Fruit fly (Drosophila melanogaster) whole organism, adult: ENCODE measurements around the gene PIG-T.
A peak's percentile ranks its signal among the peaks of the same experiment; 100 is the strongest.

Experiments
- CG11617 ChIP-seq: fragments of 200-800 bp; sonication (Bioruptor generic); optimal IDR thresholded peaks from 2 replicates; lab custom pipeline; 2017; ENCODE audit warnings: mild to moderate bottlenecking, missing biosample characterization, missing genetic modification reagents, missing genetic modification characterization
- CG12768 ChIP-seq: fragments of 200-800 bp; sonication (Bioruptor generic); optimal IDR thresholded peaks from 2 replicates; lab custom pipeline; 2017; ENCODE audit warnings: missing biosample characterization, missing genetic modification characterization, mild to moderate bottlenecking, moderate library complexity, missing genetic modification reagents
- CG14711 ChIP-seq: fragments of 200-800 bp; sonication (Bioruptor generic); optimal IDR thresholded peaks from 2 replicates; lab custom pipeline; 2018; ENCODE audit warnings: missing biosample characterization, mild to moderate bottlenecking, missing genetic modification characterization, moderate library complexity
- CG1620 ChIP-seq: fragments of 200-800 bp; sonication (Bioruptor generic); optimal IDR thresholded peaks from 2 replicates; lab custom pipeline; 2016; ENCODE audit warnings: missing biosample characterization, missing genetic modification characterization
- CG33017 ChIP-seq: fragments of 200-800 bp; sonication (Bioruptor generic); optimal IDR thresholded peaks from 2 replicates; lab custom pipeline; 2018; ENCODE audit warnings: missing biosample characterization, mild to moderate bottlenecking, missing genetic modification characterization, moderate library complexity
- CG5204 ChIP-seq: fragments of 200-800 bp; sonication (Bioruptor generic); optimal IDR thresholded peaks from 2 replicates; lab custom pipeline; 2016; ENCODE audit warnings: missing biosample characterization, missing genetic modification characterization
- CG7045 ChIP-seq: fragments of 200-800 bp; sonication (Bioruptor generic); optimal IDR thresholded peaks from 2 replicates; lab custom pipeline; 2017; ENCODE audit warnings: missing biosample characterization, mild to moderate bottlenecking, missing genetic modification characterization
- CG7101 ChIP-seq: fragments of 200-800 bp; sonication (Bioruptor generic); optimal IDR thresholded peaks from 2 replicates; lab custom pipeline; 2018; ENCODE audit warnings: missing biosample characterization, mild to moderate bottlenecking, missing genetic modification characterization, moderate library complexity
- Clk ChIP-seq: fragments of 200-800 bp; sonication (Bioruptor generic); optimal IDR thresholded peaks from 2 replicates; lab custom pipeline; 2017; ENCODE audit warnings: missing biosample characterization, missing genetic modification characterization
- Crg-1 ChIP-seq: fragments of 200-800 bp; sonication (Bioruptor generic); optimal IDR thresholded peaks from 2 replicates; lab custom pipeline; 2016; ENCODE audit warnings: missing biosample characterization, missing genetic modification characterization
- Hr96 ChIP-seq: fragments of 200-800 bp; sonication (Bioruptor generic); optimal IDR thresholded peaks from 2 replicates; lab custom pipeline; 2016; ENCODE audit warnings: missing biosample characterization, missing genetic modification characterization
- Mnt ChIP-seq: fragments of 200-800 bp; sonication (Bioruptor generic); optimal IDR thresholded peaks from 2 replicates; lab custom pipeline; 2016; ENCODE audit warnings: missing biosample characterization, mild to moderate bottlenecking, missing genetic modification characterization
- bab1 ChIP-seq: fragments of 200-800 bp; sonication (Bioruptor generic); optimal IDR thresholded peaks from 3 replicates; lab custom pipeline; 2019; ENCODE audit warnings: missing biosample characterization, mild to moderate bottlenecking, missing genetic modification characterization, moderate library complexity
- cic ChIP-seq: fragments of 200-800 bp; sonication (Bioruptor generic); optimal IDR thresholded peaks from 2 replicates; lab custom pipeline; 2017; ENCODE audit warnings: missing biosample characterization, mild to moderate bottlenecking, missing genetic modification characterization, moderate library complexity
- cnc ChIP-seq, 2 experiments: fragments of >200 bp; optimal IDR thresholded peaks; 2 replicates each; lab custom pipeline; 2017
- kay ChIP-seq: fragments of 200-800 bp; sonication (Bioruptor generic); peaks from one replicate; lab custom pipeline; 2016; ENCODE audit warnings: missing biosample characterization, missing genetic modification characterization, borderline replicate concordance
- ovo ChIP-seq: fragments of 200-800 bp; sonication (Bioruptor generic); optimal IDR thresholded peaks from 2 replicates; lab custom pipeline; 2016; ENCODE audit warnings: missing biosample characterization, missing genetic modification characterization
- pad ChIP-seq: fragments of 200-800 bp; sonication (Bioruptor generic); optimal IDR thresholded peaks from 3 replicates; lab custom pipeline; 2017; ENCODE audit warnings: missing biosample characterization, missing genetic modification characterization, mild to moderate bottlenecking, moderate library complexity, missing genetic modification reagents
- tj ChIP-seq: fragments of 200-800 bp; sonication (Bioruptor generic); optimal IDR thresholded peaks from 3 replicates; lab custom pipeline; 2017; ENCODE audit warnings: missing biosample characterization, mild to moderate bottlenecking, missing genetic modification characterization, moderate library complexity
- toe ChIP-seq: fragments of 200-800 bp; sonication (Bioruptor generic); optimal IDR thresholded peaks from 2 replicates; lab custom pipeline; 2016; ENCODE audit warnings: missing biosample characterization, missing genetic modification characterization

PIG-T gene

DNA sequence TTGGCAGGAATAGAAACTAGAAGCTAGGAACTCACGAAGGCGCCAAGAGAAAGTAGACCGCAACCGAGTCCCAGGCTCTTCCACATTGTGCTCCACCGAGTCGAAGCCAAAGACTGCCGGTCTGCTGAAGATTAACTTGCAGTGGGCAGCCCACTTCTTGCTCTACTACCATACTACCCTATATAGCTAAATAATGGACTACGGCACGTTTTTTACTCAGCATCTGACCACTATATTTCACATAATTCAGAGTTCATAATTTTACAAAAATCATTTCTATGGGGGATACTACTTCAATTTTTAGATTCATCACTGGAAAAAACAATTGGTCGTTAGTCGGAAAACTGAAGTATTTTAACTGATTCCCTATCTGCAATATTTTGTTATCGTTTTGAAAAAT, 26.6 kb upstream of the PIG-T start, which contains the start of gene CG32712:
Gene CG32712, minus strand, starts transcription at position 101 of the 400 bp plus-strand sequence.
- TF ChIP-seq toe (no peak), tj (no peak), Hr96 (GFP tag; lab: Kevin White, UChicago) (no peak), bab1 (GFP tag; lab: Kevin White, UChicago) (no peak), cnc (optimal IDR thresholded peaks at IDR 0.05; lab: Kevin White, UChicago) (no peak), CG14711 (tag; lab: Kevin White, UChicago) (no peak), Clk (no peak), CG5204 (GFP tag; lab: Kevin White, UChicago) (no peak), CG1620 (GFP tag; lab: Kevin White, UChicago) (no peak), Mnt (GFP tag; lab: Kevin White, UChicago) (no peak), CG12768 (GFP tag; lab: Kevin White, UChicago) (no peak), Crg-1 (GFP tag; lab: Kevin White, UChicago) (no peak), CG7045 (no peak), CG33017 (tag; lab: Kevin White, UChicago) (no peak), pad (GFP tag; lab: Kevin White, UChicago) (no peak), kay (no peak), CG11617 (no peak), ovo (GFP tag; lab: Kevin White, UChicago) (no peak), CG7101 (tag; lab: Kevin White, UChicago) (no peak), cic (no peak)

DNA sequence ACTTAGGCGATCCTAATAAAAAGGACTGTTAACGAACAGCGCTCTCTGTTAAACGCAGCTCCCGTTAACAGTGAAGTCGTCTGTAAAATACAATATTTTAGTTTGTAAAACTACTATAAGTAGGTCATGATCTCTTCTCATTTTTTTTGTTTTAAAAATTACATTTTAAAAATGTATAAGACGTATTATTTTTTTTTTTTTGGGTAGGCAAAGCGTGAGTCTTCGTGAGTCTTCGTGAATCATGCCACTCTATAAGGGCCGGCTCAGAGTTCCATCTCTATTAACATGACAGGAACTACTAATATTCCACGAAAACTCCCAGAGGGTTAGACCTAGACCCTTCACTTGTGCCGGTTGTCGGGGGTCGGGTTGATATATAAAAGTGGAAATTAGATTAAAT, 15.6 kb upstream of the PIG-T start:
- peak; percentile 81 for TF ChIP-seq kay
- no peak for TF ChIP-seq cnc (optimal IDR thresholded peaks at IDR 0.05; lab: Kevin White, UChicago)

DNA sequence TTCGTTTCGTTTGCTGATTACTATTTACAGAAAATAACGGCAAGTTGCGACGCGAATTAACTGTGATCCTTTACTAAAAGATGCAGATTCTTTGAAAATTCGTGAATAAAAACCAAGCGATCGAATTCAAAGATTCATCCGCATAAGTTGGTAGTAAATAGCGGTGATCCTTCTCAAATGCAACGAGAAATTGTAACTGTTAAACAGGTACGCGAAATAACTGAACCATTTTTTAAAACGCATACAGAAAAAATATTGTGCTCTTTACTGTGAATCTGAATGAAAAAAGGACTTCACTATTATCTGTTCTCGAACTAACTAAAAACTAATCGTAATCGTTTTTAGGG, 14.4 kb upstream of the PIG-T start:
- TF ChIP-seq ovo (GFP tag; lab: Kevin White, UChicago) (peak; percentile 75), CG7045 (no peak)

DNA sequence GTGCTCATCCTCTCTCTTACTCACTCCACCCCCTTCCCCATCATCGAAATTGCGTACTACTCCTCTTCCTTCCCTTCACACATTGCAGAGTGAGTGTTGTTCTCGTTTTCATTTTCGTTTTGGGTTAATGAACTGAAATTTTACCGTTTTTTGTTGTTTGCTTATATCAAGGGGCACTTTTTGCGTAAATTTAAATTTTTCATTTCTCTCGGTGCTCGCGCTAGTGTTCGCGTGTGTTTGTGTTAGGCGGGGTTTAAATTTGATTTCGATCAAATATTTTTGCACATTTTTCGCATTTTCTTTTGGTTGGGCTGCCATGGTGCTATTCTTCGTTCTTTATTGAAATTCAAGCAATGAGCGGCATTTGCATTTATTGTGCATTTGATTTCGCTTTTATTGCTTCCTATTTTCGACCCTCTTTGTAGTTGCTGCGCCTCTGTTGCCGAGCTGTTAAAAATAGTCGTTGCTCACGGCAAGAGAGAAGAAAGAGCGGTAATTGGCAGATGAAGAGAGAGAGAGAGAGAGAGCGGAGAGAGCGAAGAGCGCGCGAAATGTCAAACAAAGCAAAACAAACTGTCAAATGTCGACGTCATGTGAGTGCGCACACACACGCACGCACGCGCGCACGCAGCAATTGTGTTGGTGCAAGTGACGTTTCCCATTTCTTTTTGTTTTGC, 13.8 kb upstream of the PIG-T start:
- peak; percentile 88 for TF ChIP-seq kay
- TF ChIP-seq tj = peak; percentile 75
- TF ChIP-seq cnc (optimal IDR thresholded peaks at IDR 0.05; lab: Kevin White, UChicago) = no peak
- no peak for TF ChIP-seq Hr96 (GFP tag; lab: Kevin White, UChicago)
- peak; percentile 79 for TF ChIP-seq Mnt (GFP tag; lab: Kevin White, UChicago)
- TF ChIP-seq ovo (GFP tag; lab: Kevin White, UChicago) = no peak
- no peak for TF ChIP-seq CG5204 (GFP tag; lab: Kevin White, UChicago)
- no peak for TF ChIP-seq CG1620 (GFP tag; lab: Kevin White, UChicago)
- peak; percentile 14 for TF ChIP-seq CG33017 (tag; lab: Kevin White, UChicago)
- TF ChIP-seq CG7045 = no peak
- peak; percentile 88 for TF ChIP-seq bab1 (GFP tag; lab: Kevin White, UChicago)
- no peak for TF ChIP-seq Crg-1 (GFP tag; lab: Kevin White, UChicago)
- peak; percentile 85 for TF ChIP-seq pad (GFP tag; lab: Kevin White, UChicago)
- TF ChIP-seq cic = peak; percentile 24
- no peak for TF ChIP-seq Clk
- TF ChIP-seq toe = no peak
- peak; percentile 50 for TF ChIP-seq CG11617
- peak; percentile 64 for TF ChIP-seq CG12768 (GFP tag; lab: Kevin White, UChicago)
- peak; percentile 59 for TF ChIP-seq CG7101 (tag; lab: Kevin White, UChicago)
- TF ChIP-seq CG14711 (tag; lab: Kevin White, UChicago) = no peak

DNA sequence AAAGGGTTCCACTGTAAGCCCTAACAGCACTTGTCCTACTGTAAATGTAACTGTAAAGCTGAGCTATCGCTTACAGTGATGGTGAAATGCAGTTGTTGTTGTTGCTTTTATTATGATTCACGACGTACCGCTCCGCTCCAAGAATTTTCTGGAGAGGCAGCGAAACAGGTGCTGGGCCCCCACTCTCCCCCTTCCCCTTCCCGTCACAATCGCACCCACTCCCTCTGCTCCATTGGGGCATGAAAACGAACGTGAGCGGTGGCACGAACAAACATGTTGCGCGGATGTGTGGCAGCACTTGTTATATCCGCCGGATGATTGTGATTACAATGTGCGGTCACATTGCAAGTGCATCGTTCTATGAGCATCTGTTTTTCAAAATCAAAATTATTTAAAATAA, 12.5 kb upstream of the PIG-T start:
- TF ChIP-seq CG7045 = no peak
- TF ChIP-seq ovo (GFP tag; lab: Kevin White, UChicago) = peak; percentile 13

- no peak for TF ChIP-seq bab1 (GFP tag; lab: Kevin White, UChicago)
- no peak for TF ChIP-seq Crg-1 (GFP tag; lab: Kevin White, UChicago)
- TF ChIP-seq kay = no peak
- no peak for TF ChIP-seq CG5204 (GFP tag; lab: Kevin White, UChicago)
- no peak for TF ChIP-seq toe
- TF ChIP-seq CG1620 (GFP tag; lab: Kevin White, UChicago) = peak; percentile 2
- TF ChIP-seq Hr96 (GFP tag; lab: Kevin White, UChicago) = no peak
- TF ChIP-seq CG33017 (tag; lab: Kevin White, UChicago) = no peak
Measured at dm6 chrX:8416956-8417355, 9.9 kb upstream of the PIG-T start.

dm6 chrX:8416209-8416608, 9.1 kb upstream of the PIG-T start:
- TF ChIP-seq cnc (optimal IDR thresholded peaks at IDR 0.05; lab: Kevin White, UChicago) (no peak), ovo (GFP tag; lab: Kevin White, UChicago) (peak; percentile 20), pad (GFP tag; lab: Kevin White, UChicago) (peak; percentile 68), CG7045 (no peak), kay (no peak), Hr96 (GFP tag; lab: Kevin White, UChicago) (no peak)
